Fruit fly (Drosophila melanogaster): ENCODE results near the gene Galk.
A peak's percentile ranks its signal among the peaks of the same experiment; 100 is the strongest.

Galk gene

dm6 chr3L:8996173-8996767 is 10.4 kb upstream of the Galk start (continued):
- TF ChIP-seq HLHmδ (GFP tag; optimal IDR thresholded peaks at IDR 0.05): no peak
- peak; percentile 60 for TF ChIP-seq wor (GFP tag; IDR thresholded peaks at IDR 0.05)
- TF ChIP-seq CG1529 (GFP tag; optimal IDR thresholded peaks at IDR 0.05): peak; percentile 23
- TF ChIP-seq CrebB (tag; optimal IDR thresholded peaks at IDR 0.05): peak; percentile 12
- TF ChIP-seq CG10147 (GFP tag; optimal IDR thresholded peaks at IDR 0.05): no peak
- TF ChIP-seq Dfd (GFP tag; optimal IDR thresholded peaks at IDR 0.05): no peak
- no peak for TF ChIP-seq CG13287 (GFP tag; IDR thresholded peaks at IDR 0.05; ENCODE audit: partially characterized antibody)
- peak; percentile 68; the same call in 1 of the 2 replicates for TF ChIP-seq chm (GFP tag; IDR thresholded peaks at IDR 0.05)
- no peak for TF ChIP-seq Atf3 (GFP tag; optimal IDR thresholded peaks at IDR 0.05)
- peak; percentile 73 for TF ChIP-seq CG1603 (tag; optimal IDR thresholded peaks at IDR 0.05)
- no peak for TF ChIP-seq grn (GFP tag; optimal IDR thresholded peaks at IDR 0.05)
- TF ChIP-seq HLH54F (GFP tag; optimal IDR thresholded peaks at IDR 0.05): peak; percentile 60
- no peak for TF ChIP-seq CG8281 (tag; optimal IDR thresholded peaks at IDR 0.05)
- TF ChIP-seq CG31441 (GFP tag; IDR thresholded peaks at IDR 0.05): no peak; the same call in 1 of the 2 replicates
- peak; percentile 66 for TF ChIP-seq lmd (GFP tag; IDR thresholded peaks at IDR 0.05)
- TF ChIP-seq CG17802 (tag; optimal IDR thresholded peaks at IDR 0.05): no peak
- no peak for TF ChIP-seq TFAM (GFP tag; optimal IDR thresholded peaks at IDR 0.05)
- no peak for TF ChIP-seq Adf1 (GFP tag; IDR thresholded peaks at IDR 0.05)
- no peak for TF ChIP-seq fd64A (GFP tag; optimal IDR thresholded peaks at IDR 0.05)
- TF ChIP-seq bigmax (GFP tag; optimal IDR thresholded peaks at IDR 0.05): no peak
- peak; percentile 49 for TF ChIP-seq HHEX (GFP tag; optimal IDR thresholded peaks at IDR 0.05)
- TF ChIP-seq ttk (GFP tag; IDR thresholded peaks at IDR 0.05): peak; percentile 75
- TF ChIP-seq CG18011 (GFP tag; optimal IDR thresholded peaks at IDR 0.05): no peak
- peak; percentile 34 for TF ChIP-seq CG10654 (GFP tag; optimal IDR thresholded peaks at IDR 0.05)
- no peak for TF ChIP-seq org-1 (GFP tag; optimal IDR thresholded peaks at IDR 0.05)
- peak; percentile 11 for TF ChIP-seq CG15011 (GFP tag; optimal IDR thresholded peaks at IDR 0.05)
- peak; percentile 54; the same call in 2 of the 3 replicates for TF ChIP-seq dysf (GFP tag; IDR thresholded peaks at IDR 0.05)
- peak; percentile 3 for TF ChIP-seq CG13775 (GFP tag; optimal IDR thresholded peaks at IDR 0.05)
- peak; percentile 15 for TF ChIP-seq CG8359 (GFP tag; optimal IDR thresholded peaks at IDR 0.05; ENCODE audit: borderline replicate concordance)
- TF ChIP-seq CG9876 (GFP tag; optimal IDR thresholded peaks at IDR 0.05): no peak
- TF ChIP-seq repo (GFP tag; optimal IDR thresholded peaks at IDR 0.05): no peak
- TF ChIP-seq fd102C (GFP tag; optimal IDR thresholded peaks at IDR 0.05): no peak
- no peak for TF ChIP-seq trh (GFP tag; optimal IDR thresholded peaks at IDR 0.05)
- no peak for TF ChIP-seq shn (GFP tag; optimal IDR thresholded peaks at IDR 0.05)
- peak; percentile 30 for TF ChIP-seq CG3995 (GFP tag; optimal IDR thresholded peaks at IDR 0.05)
- TF ChIP-seq CG1233 (GFP tag; optimal IDR thresholded peaks at IDR 0.05): peak; percentile 39
- no peak for TF ChIP-seq Scr (GFP tag; IDR thresholded peaks at IDR 0.05; ENCODE audit: partially characterized antibody)
- TF ChIP-seq Xrp1 (GFP tag; IDR thresholded peaks at IDR 0.05): peak; percentile 77
- TF ChIP-seq gcm2 (GFP tag; optimal IDR thresholded peaks at IDR 0.05): no peak
- no peak for TF ChIP-seq abd-A (tag; optimal IDR thresholded peaks at IDR 0.05)
- peak; percentile 25 for TF ChIP-seq CG12104 (GFP tag; optimal IDR thresholded peaks at IDR 0.05)
- TF ChIP-seq Trl (optimal IDR thresholded peaks at IDR 0.05): no peak
- peak; percentile 33 for TF ChIP-seq Trl (GFP tag; optimal IDR thresholded peaks at IDR 0.05)
- no peak for TF ChIP-seq Atf6 (GFP tag; IDR thresholded peaks at IDR 0.05)
- TF ChIP-seq mirr (GFP tag; optimal IDR thresholded peaks at IDR 0.05): no peak
- TF ChIP-seq CG11504 (tag; optimal IDR thresholded peaks at IDR 0.05): no peak
- TF ChIP-seq gsb-n (tag; optimal IDR thresholded peaks at IDR 0.05): no peak
- peak; percentile 52 for TF ChIP-seq pho (GFP tag; optimal IDR thresholded peaks at IDR 0.05)
- TF ChIP-seq eyg (GFP tag; optimal IDR thresholded peaks at IDR 0.05): no peak
- no peak for TF ChIP-seq jigr1 (GFP tag; IDR thresholded peaks at IDR 0.05)
- 0 out of 3 replicates have a peak, but pooled peaks have one; percentile 43 for TF ChIP-seq CG3726 (GFP tag; IDR thresholded peaks at IDR 0.05)
